Worm (Caenorhabditis elegans) whole organism, late embryonic: ENCODE data around the gene Y1B5A.1.

Experiments
- ceh-24 ChIP-seq: sonication (generic microtip); optimal IDR thresholded peaks from 2 replicates; lab custom pipeline; 2016; ENCODE audit warnings: mild to moderate bottlenecking, missing genetic modification characterization, missing compliant biosample characterization
- ceh-30 ChIP-seq: fragments of 150-350 bp; optimal IDR thresholded peaks from 2 replicates; lab custom pipeline; 2014; ENCODE audit warnings: missing biosample characterization, missing genetic modification characterization
- ceh-6 ChIP-seq: fragments of 200-800 bp; sonication (Bioruptor generic); optimal IDR thresholded peaks from 2 replicates; lab custom pipeline; 2018; ENCODE audit warnings: mild to moderate bottlenecking, missing genetic modification characterization, missing compliant biosample characterization
- dmd-4 ChIP-seq: sonication (generic microtip); optimal IDR thresholded peaks from 2 replicates; lab custom pipeline; 2016; ENCODE audit warnings: borderline replicate concordance, missing genetic modification characterization, missing compliant biosample characterization
- nhr-11 ChIP-seq: fragments of 150-350 bp; optimal IDR thresholded peaks from 2 replicates; lab custom pipeline; 2014; ENCODE audit warnings: missing biosample characterization, missing genetic modification characterization
- sox-2 ChIP-seq: fragments of 200-800 bp; sonication (Bioruptor generic); IDR thresholded peaks from 2 replicates; pipeline ENCODE4 v1.3.6; 2022; ENCODE audit warnings: missing genetic modification reagents, missing genetic modification characterization, missing compliant biosample characterization
- unc-55 ChIP-seq: sonication (generic microtip); optimal IDR thresholded peaks from 2 replicates; lab custom pipeline; 2017; ENCODE audit warnings: missing biosample characterization, missing genetic modification reagents, missing genetic modification characterization

DNA sequence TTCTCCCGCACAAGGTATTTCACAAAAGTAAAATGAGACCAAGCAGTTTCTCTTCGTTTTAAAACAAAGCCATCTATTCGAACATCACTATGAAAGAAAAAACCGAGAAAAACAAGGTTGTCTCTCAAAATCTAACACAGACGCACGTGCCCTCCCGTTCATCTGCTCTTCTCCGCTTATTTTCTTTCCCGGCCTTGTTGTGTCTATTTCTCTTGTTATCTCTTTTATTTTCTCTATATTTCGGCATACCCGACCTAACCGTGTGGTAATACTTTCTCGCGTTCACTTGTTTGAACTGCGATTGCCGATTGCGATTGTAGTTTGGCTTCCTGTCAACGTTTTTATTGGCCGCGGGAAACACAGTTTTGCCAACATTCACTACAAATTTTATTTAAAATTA lies 44.3 kb downstream of the Y1B5A.1 start:
- TF ChIP-seq sox-2 (GFP tag; lab: Robert Waterston, UW) (no peak), ceh-6 (GFP tag; lab: Kevin White, UChicago) (no peak), dmd-4 (tag; lab: Kevin White, UChicago) (no peak), unc-55 (no peak), nhr-11 (no peak), ceh-30 (tag; lab: Kevin White, UChicago) (no peak), ceh-24 (tag; lab: Kevin White, UChicago) (no peak)
